Fruit fly (Drosophila melanogaster) whole organism, embryonic: ENCODE measurements around the gene CG15213.

Experiments used
- Bgb ChIP-seq: fragments of 200-800 bp; sonication (Bioruptor generic); IDR thresholded peaks from 2 replicates; pipeline ENCODE4 v1.3.6; 2022; ENCODE audit warnings: missing biosample characterization, missing genetic modification characterization; ENCODE audit not compliant: partially characterized antibody
- Blimp-1 ChIP-seq: fragments of 200-800 bp; sonication (Bioruptor generic); optimal IDR thresholded peaks from 3 replicates; lab custom pipeline; 2018; ENCODE audit warnings: missing biosample characterization, missing genetic modification characterization, mild to moderate bottlenecking, moderate library complexity, missing genetic modification reagents
- CG11696 ChIP-seq: fragments of 200-800 bp; sonication (Bioruptor generic); IDR thresholded peaks from 2 replicates; pipeline ENCODE4 v1.3.6; 2022; ENCODE audit warnings: missing biosample characterization, missing genetic modification characterization
- CG12769 ChIP-seq: fragments of 200-800 bp; sonication (Bioruptor generic); optimal IDR thresholded peaks from 2 replicates; lab custom pipeline; 2019; ENCODE audit warnings: missing biosample characterization, mild to moderate bottlenecking, missing genetic modification characterization, moderate library complexity
- CG13424 ChIP-seq: fragments of 200-800 bp; sonication (Bioruptor generic); optimal IDR thresholded peaks from 2 replicates; lab custom pipeline; 2019; ENCODE audit warnings: missing biosample characterization, mild to moderate bottlenecking, missing genetic modification characterization, moderate library complexity
- CG13624 ChIP-seq: fragments of 200-800 bp; sonication (Bioruptor generic); optimal IDR thresholded peaks from 2 replicates; lab custom pipeline; 2016; ENCODE audit warnings: missing biosample characterization, missing genetic modification characterization
- CG14965 ChIP-seq: fragments of 200-800 bp; sonication (Bioruptor generic); optimal IDR thresholded peaks from 2 replicates; lab custom pipeline; 2016; ENCODE audit warnings: missing biosample characterization, missing genetic modification characterization, borderline replicate concordance
- CG17361 ChIP-seq: fragments of 200-800 bp; sonication (Bioruptor generic); IDR thresholded peaks from 3 replicates; pipeline ENCODE4 v1.3.6; 2022; ENCODE audit warnings: missing biosample characterization, missing genetic modification characterization
- CG17612 ChIP-seq: fragments of 200-800 bp; sonication (Bioruptor generic); IDR thresholded peaks from 2 replicates; pipeline ENCODE4 v1.3.6; 2022; ENCODE audit warnings: missing biosample characterization, missing genetic modification characterization
- CG18262 ChIP-seq: fragments of 200-800 bp; optimal IDR thresholded peaks from 3 replicates; lab custom pipeline; 2019; ENCODE audit warnings: missing biosample characterization, mild to moderate bottlenecking, missing genetic modification characterization, moderate library complexity
- CG18476 ChIP-seq: fragments of 200-800 bp; sonication (Bioruptor generic); optimal IDR thresholded peaks from 2 replicates; lab custom pipeline; 2016; ENCODE audit warnings: missing biosample characterization, mild to moderate bottlenecking, missing genetic modification characterization
- CG2116 ChIP-seq: fragments of 200-800 bp; sonication (Bioruptor generic); optimal IDR thresholded peaks from 3 replicates; lab custom pipeline; 2018; ENCODE audit warnings: missing biosample characterization, mild to moderate bottlenecking, missing genetic modification characterization
- CG30431 ChIP-seq: fragments of 200-800 bp; sonication (Bioruptor generic); optimal IDR thresholded peaks from 2 replicates; lab custom pipeline; 2017; ENCODE audit warnings: missing biosample characterization, missing genetic modification characterization
- CG4282 ChIP-seq: fragments of 200-800 bp; sonication (Bioruptor generic); optimal IDR thresholded peaks from 2 replicates; lab custom pipeline; 2016; ENCODE audit warnings: missing biosample characterization, missing genetic modification characterization
- CG4424 ChIP-seq: fragments of 200-800 bp; sonication (Bioruptor generic); optimal IDR thresholded peaks from 3 replicates; lab custom pipeline; 2016; ENCODE audit warnings: missing biosample characterization, missing genetic modification characterization
- CG6765 ChIP-seq: fragments of 200-800 bp; sonication (Bioruptor generic); optimal IDR thresholded peaks from 3 replicates; lab custom pipeline; 2017; ENCODE audit warnings: missing biosample characterization, mild to moderate bottlenecking, missing genetic modification characterization
- CG7786 ChIP-seq: fragments of 200-800 bp; sonication (Bioruptor generic); optimal IDR thresholded peaks from 2 replicates; lab custom pipeline; 2016; ENCODE audit warnings: missing biosample characterization, missing genetic modification characterization
- E2f2 ChIP-seq: fragments of 200-800 bp; sonication (Bioruptor generic); IDR thresholded peaks from 2 replicates; pipeline ENCODE4 v1.3.6; 2022; ENCODE audit warnings: missing biosample characterization, missing genetic modification characterization
- Elba2 ChIP-seq: fragments of 200-800 bp; sonication (Bioruptor generic); optimal IDR thresholded peaks from 3 replicates; lab custom pipeline; 2016; ENCODE audit warnings: missing biosample characterization, missing genetic modification characterization
- HLH3B ChIP-seq: fragments of 200-800 bp; sonication (Bioruptor generic); IDR thresholded peaks from 2 replicates; pipeline ENCODE4 v1.3.6; 2022; ENCODE audit warnings: missing biosample characterization, missing genetic modification characterization
- Hey ChIP-seq: fragments of 200-800 bp; sonication (Bioruptor generic); optimal IDR thresholded peaks from 3 replicates; lab custom pipeline; 2018; ENCODE audit warnings: missing biosample characterization, mild to moderate bottlenecking, missing genetic modification characterization
- HmgZ ChIP-seq: fragments of 200-800 bp; sonication (Bioruptor generic); optimal IDR thresholded peaks from 2 replicates; lab custom pipeline; 2018; ENCODE audit warnings: missing biosample characterization, mild to moderate bottlenecking, missing genetic modification characterization
- Kr ChIP-seq: fragments of 200-800 bp; sonication (Bioruptor generic); optimal IDR thresholded peaks from 2 replicates; lab custom pipeline; 2017; ENCODE audit warnings: missing biosample characterization, mild to moderate bottlenecking, missing genetic modification characterization
- MTF-1 ChIP-seq: fragments of 200-800 bp; sonication (Bioruptor generic); optimal IDR thresholded peaks from 2 replicates; lab custom pipeline; 2018; ENCODE audit warnings: missing biosample characterization, mild to moderate bottlenecking, missing genetic modification characterization, borderline replicate concordance
- Max ChIP-seq: fragments of 200-800 bp; sonication (Bioruptor generic); optimal IDR thresholded peaks from 2 replicates; lab custom pipeline; 2016; ENCODE audit warnings: missing biosample characterization, mild to moderate bottlenecking, missing genetic modification characterization
- NC2β ChIP-seq: fragments of 200-800 bp; sonication (Bioruptor generic); optimal IDR thresholded peaks from 2 replicates; lab custom pipeline; 2016; ENCODE audit warnings: missing biosample characterization, missing genetic modification characterization
- NK7.1 ChIP-seq: fragments of 200-800 bp; sonication (Bioruptor generic); optimal IDR thresholded peaks from 3 replicates; lab custom pipeline; 2016; ENCODE audit warnings: missing biosample characterization, missing genetic modification characterization
- Sry-δ ChIP-seq: fragments of 200-800 bp; sonication (Bioruptor generic); optimal IDR thresholded peaks from 2 replicates; lab custom pipeline; 2016; ENCODE audit warnings: missing biosample characterization, missing genetic modification characterization
- TFAM ChIP-seq: fragments of 200-800 bp; sonication (Bioruptor generic); optimal IDR thresholded peaks from 2 replicates; lab custom pipeline; 2017; ENCODE audit warnings: missing biosample characterization, missing genetic modification characterization, inconsistent platforms
- Xbp1 ChIP-seq: fragments of 200-800 bp; sonication (Bioruptor generic); optimal IDR thresholded peaks from 3 replicates; lab custom pipeline; 2016; ENCODE audit warnings: missing biosample characterization, mild to moderate bottlenecking, missing genetic modification characterization
- YL-1 ChIP-seq: fragments of 200-800 bp; sonication (Bioruptor generic); optimal IDR thresholded peaks from 3 replicates; lab custom pipeline; 2017; ENCODE audit warnings: missing biosample characterization, mild to moderate bottlenecking, missing genetic modification characterization
- ap ChIP-seq: fragments of 200-800 bp; sonication (Bioruptor generic); IDR thresholded peaks from 2 replicates; pipeline ENCODE4 v1.3.6; 2022; ENCODE audit warnings: missing biosample characterization, missing genetic modification characterization
- bab2 ChIP-seq: fragments of 200-800 bp; sonication (Bioruptor generic); optimal IDR thresholded peaks from 2 replicates; lab custom pipeline; 2016; ENCODE audit warnings: missing biosample characterization, missing genetic modification characterization
- bcd ChIP-seq: fragments of 200-800 bp; sonication (Bioruptor generic); optimal IDR thresholded peaks from 2 replicates; lab custom pipeline; 2017; ENCODE audit warnings: missing biosample characterization, mild to moderate bottlenecking, missing genetic modification characterization
- bsh ChIP-seq, 2 experiments: fragments of 200-800 bp; sonication (Bioruptor generic); optimal IDR thresholded peaks; 2 replicates each; lab custom pipeline; 2017 to 2018; ENCODE audit warnings: mild to moderate bottlenecking in 2 of 2, missing biosample characterization in 2 of 2, missing genetic modification characterization in 2 of 2, moderate library complexity in 1 of 2
- croc ChIP-seq: fragments of 200-800 bp; sonication (Bioruptor generic); conservative IDR thresholded peaks from 3 replicates; pipeline ENCODE4 v1.3.6; 2022; ENCODE audit warnings: missing biosample characterization, missing genetic modification characterization
- emc ChIP-seq: fragments of 200-800 bp; sonication (Bioruptor generic); optimal IDR thresholded peaks from 2 replicates; lab custom pipeline; 2016; ENCODE audit warnings: missing biosample characterization, missing genetic modification characterization
- esg ChIP-seq: fragments of 200-800 bp; sonication (Bioruptor generic); conservative IDR thresholded peaks from 2 replicates; pipeline ENCODE4 v1.3.6; 2022; ENCODE audit warnings: missing biosample characterization, missing genetic modification characterization
- exex ChIP-seq: fragments of 200-800 bp; sonication (Bioruptor generic); optimal IDR thresholded peaks from 4 replicates; lab custom pipeline; 2018; ENCODE audit warnings: missing biosample characterization, mild to moderate bottlenecking, missing genetic modification characterization, moderate library complexity
- fd3F ChIP-seq: fragments of 200-800 bp; sonication (Bioruptor generic); optimal IDR thresholded peaks from 2 replicates; lab custom pipeline; 2018; ENCODE audit warnings: missing biosample characterization, mild to moderate bottlenecking, missing genetic modification characterization, moderate library complexity
- hbn ChIP-seq: fragments of 200-800 bp; sonication (Bioruptor generic); IDR thresholded peaks from 2 replicates; pipeline ENCODE4 v1.3.6; 2022; ENCODE audit warnings: missing biosample characterization, missing genetic modification characterization; ENCODE audit not compliant: partially characterized antibody
- klu ChIP-seq: fragments of 200-800 bp; sonication (Bioruptor generic); IDR thresholded peaks from 2 replicates; pipeline ENCODE4 v1.3.6; 2022; ENCODE audit warnings: missing biosample characterization, missing genetic modification characterization
- luna ChIP-seq: fragments of 200-800 bp; sonication (Bioruptor generic); optimal IDR thresholded peaks from 2 replicates; lab custom pipeline; 2016; ENCODE audit warnings: missing biosample characterization, missing genetic modification characterization
- mld ChIP-seq: fragments of 200-800 bp; sonication (Bioruptor generic); IDR thresholded peaks from 3 replicates; pipeline ENCODE4 v1.3.6; 2022; ENCODE audit warnings: missing biosample characterization, missing genetic modification characterization; ENCODE audit not compliant: partially characterized antibody
- nmo ChIP-seq: fragments of 200-800 bp; sonication (Bioruptor generic); optimal IDR thresholded peaks from 2 replicates; lab custom pipeline; 2018; ENCODE audit warnings: missing biosample characterization, mild to moderate bottlenecking, missing genetic modification characterization, moderate library complexity
- seq ChIP-seq: fragments of 200-800 bp; sonication (Bioruptor generic); IDR thresholded peaks from 2 replicates; pipeline ENCODE4 v1.3.6; 2022; ENCODE audit warnings: missing biosample characterization, missing genetic modification characterization
- sqz ChIP-seq: fragments of 200-800 bp; sonication (Bioruptor generic); optimal IDR thresholded peaks from 3 replicates; lab custom pipeline; 2018; ENCODE audit warnings: missing biosample characterization, mild to moderate bottlenecking, missing genetic modification characterization
- usp ChIP-seq: fragments of >200 bp; optimal IDR thresholded peaks from 2 replicates; lab custom pipeline; 2017; ENCODE audit warnings: missing biosample characterization, missing genetic modification characterization
- vnd ChIP-seq: fragments of 200-800 bp; sonication (Bioruptor generic); IDR thresholded peaks from 3 replicates; pipeline ENCODE4 v1.3.6; 2022; ENCODE audit warnings: missing biosample characterization, missing genetic modification characterization; ENCODE audit not compliant: partially characterized antibody

CG15213 gene

DNA sequence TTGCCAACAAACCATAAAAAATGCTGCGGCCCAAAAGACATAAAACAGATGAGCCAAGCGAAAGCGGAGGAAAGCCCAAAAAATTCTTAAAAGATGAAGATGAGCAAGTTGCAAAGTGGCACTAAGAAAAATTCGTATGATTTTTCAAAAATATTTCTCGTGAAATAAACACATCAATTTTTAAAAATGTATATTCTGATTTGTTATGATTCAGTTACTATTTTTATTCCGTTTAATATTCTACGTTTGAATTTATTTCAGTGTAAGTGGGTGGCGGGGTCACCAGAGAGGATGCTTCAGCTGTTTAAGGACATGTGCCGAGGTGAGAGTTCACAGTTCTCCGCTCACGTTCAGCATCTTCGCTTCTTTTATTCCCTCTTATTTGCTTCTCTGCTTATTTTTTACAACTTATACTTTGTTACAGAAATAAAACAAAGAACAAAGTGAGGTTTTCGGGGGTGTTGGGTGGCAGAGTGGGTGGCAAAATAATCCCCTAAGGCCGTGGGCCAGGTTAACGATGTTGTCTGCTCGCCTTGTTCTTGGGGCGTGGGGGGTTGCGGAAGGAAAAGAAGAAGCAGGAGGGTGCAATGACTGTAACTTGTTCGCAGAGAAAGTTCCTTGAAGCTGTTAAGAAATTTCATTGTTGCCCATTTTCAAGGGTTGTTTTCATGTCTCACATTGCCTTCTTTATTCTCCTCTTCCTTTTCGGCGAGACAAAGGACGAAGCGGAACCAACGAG, 49.4 kb upstream of the CG15213 start (continued):
- TF ChIP-seq sqz (peak; percentile 8), YL-1 (GFP tag; lab: Kevin White, UChicago) (no peak), Sry-δ (peak; percentile 6), ap (GFP tag; lab: Robert Waterston, UW) (no peak), CG13424 (peak; percentile 48), CG14965 (GFP tag; lab: Kevin White, UChicago) (no peak), Bgb (GFP tag; lab: Robert Waterston, UW) (no peak), NK7.1 (GFP tag; lab: Kevin White, UChicago) (peak; percentile 15), CG11696 (GFP tag; lab: Robert Waterston, UW) (no peak), esg (GFP tag; lab: Robert Waterston, UW) (no peak; the same call in 1 of the 2 replicates), Hey (tag; lab: Kevin White, UChicago) (no peak), CG17612 (GFP tag; lab: Robert Waterston, UW) (no peak), CG18476 (GFP tag; lab: Kevin White, UChicago) (peak; percentile 28), bab2 (GFP tag; lab: Kevin White, UChicago) (peak; percentile 17), TFAM (no peak), emc (GFP tag; lab: Kevin White, UChicago) (no peak), bsh (GFP tag; optimal IDR thresholded peaks at IDR 0.05; lab: Kevin White, UChicago) (peak in 1 of 2 experiments; percentile 52), Kr (GFP tag; lab: Kevin White, UChicago) (no peak), E2f2 (GFP tag; lab: Robert Waterston, UW) (peak; percentile 31; the same call in 1 of the 2 replicates), CG30431 (GFP tag; lab: Kevin White, UChicago) (no peak), CG18262 (tag; lab: Kevin White, UChicago) (peak; percentile 26), Blimp-1 (GFP tag; lab: Kevin White, UChicago) (peak; percentile 41), MTF-1 (GFP tag; lab: Kevin White, UChicago) (no peak), bcd (GFP tag; lab: Kevin White, UChicago) (peak; percentile 17), croc (no peak), CG2116 (GFP tag; lab: Kevin White, UChicago) (no peak), NC2β (no peak), usp (GFP tag; lab: Kevin White, UChicago) (no peak), luna (GFP tag; lab: Kevin White, UChicago) (no peak), nmo (peak; percentile 39), Xbp1 (GFP tag; lab: Kevin White, UChicago) (peak; percentile 29), vnd (no peak), CG4282 (GFP tag; lab: Kevin White, UChicago) (no peak), mld (no peak), klu (GFP tag; lab: Robert Waterston, UW) (0 out of 2 replicates have a peak, but pooled peaks have one; percentile 22), CG12769 (peak; percentile 50), CG7786 (GFP tag; lab: Kevin White, UChicago) (no peak), hbn (GFP tag; lab: Robert Waterston, UW) (no peak), CG6765 (GFP tag; lab: Kevin White, UChicago) (no peak), Elba2 (GFP tag; lab: Kevin White, UChicago) (no peak), fd3F (GFP tag; lab: Kevin White, UChicago) (peak; percentile 19), seq (GFP tag; lab: Robert Waterston, UW) (0 out of 2 replicates have a peak, but pooled peaks have one; percentile 47), HLH3B (GFP tag; lab: Robert Waterston, UW) (0 out of 2 replicates have a peak, but pooled peaks have one; percentile 15), exex (tag; lab: Kevin White, UChicago) (no peak), HmgZ (tag; lab: Kevin White, UChicago) (no peak), Max (GFP tag; lab: Kevin White, UChicago) (no peak), CG13624 (GFP tag; lab: Kevin White, UChicago) (peak; percentile 32), CG4424 (no peak), CG17361 (peak; percentile 40; the same call in 1 of the 3 replicates)
